Worm (Caenorhabditis elegans) whole organism, young adult: Measurements from ENCODE around the gene nhr-44.

Experiments
- B0336.3 ChIP-seq: fragments of 200-800 bp; sonication (Bioruptor generic); IDR thresholded peaks from 2 replicates; pipeline ENCODE4 v1.3.6; 2022; ENCODE audit warnings: missing genetic modification characterization, missing compliant biosample characterization
- D2030.7 ChIP-seq: fragments of 200-800 bp; sonication (Bioruptor generic); IDR thresholded peaks from 2 replicates; pipeline ENCODE4 v1.3.6; 2022; ENCODE audit warnings: missing genetic modification reagents, missing genetic modification characterization, missing compliant biosample characterization
- F10E7.11 ChIP-seq: sonication (generic microtip); optimal IDR thresholded peaks from 2 replicates; lab custom pipeline; 2017; ENCODE audit warnings: mild to moderate bottlenecking, missing genetic modification characterization, moderate library complexity, missing compliant biosample characterization
- F23B12.7 ChIP-seq: sonication (generic microtip); optimal IDR thresholded peaks from 2 replicates; lab custom pipeline; 2017; ENCODE audit warnings: missing genetic modification characterization, mild to moderate bottlenecking, missing compliant biosample characterization, antibody characterized with exemption, moderate library complexity; ENCODE audit not compliant: insufficient read depth
- F33H1.4 ChIP-seq: fragments of 200-800 bp; sonication (Bioruptor generic); IDR thresholded peaks from 2 replicates; pipeline ENCODE4 v1.3.6; 2022; ENCODE audit warnings: missing genetic modification reagents, missing genetic modification characterization, missing compliant biosample characterization
- F37B4.10 ChIP-seq: fragments of 200-800 bp; sonication (Bioruptor generic); IDR thresholded peaks from 2 replicates; pipeline ENCODE4 v1.3.6; 2022; ENCODE audit warnings: missing genetic modification characterization, missing compliant biosample characterization
- F39B2.1 ChIP-seq: fragments of 200-800 bp; sonication (Bioruptor generic); IDR thresholded peaks from 2 replicates; pipeline ENCODE4 v1.3.6; 2022; ENCODE audit warnings: missing genetic modification reagents, missing genetic modification characterization, missing compliant biosample characterization
- K11D2.4 ChIP-seq: fragments of 200-800 bp; sonication (Bioruptor generic); IDR thresholded peaks from 2 replicates; pipeline ENCODE4 v1.3.6; 2022; ENCODE audit warnings: missing genetic modification reagents, missing genetic modification characterization, missing compliant biosample characterization
- T26A5.8 ChIP-seq: sonication (generic microtip); optimal IDR thresholded peaks from 2 replicates; lab custom pipeline; 2016; ENCODE audit warnings: missing genetic modification characterization, missing compliant biosample characterization
- Y53G8AR.9 ChIP-seq: fragments of 200-800 bp; sonication (Bioruptor generic); conservative IDR thresholded peaks from 2 replicates; pipeline ENCODE4 v1.3.6; 2022; ENCODE audit warnings: missing genetic modification reagents, missing genetic modification characterization, missing compliant biosample characterization
- Y95B8A.8 ChIP-seq: fragments of 200-800 bp; sonication (Bioruptor generic); IDR thresholded peaks from 2 replicates; pipeline ENCODE4 v1.3.6; 2022; ENCODE audit warnings: missing genetic modification reagents, missing genetic modification characterization, missing compliant biosample characterization
- aptf-3 ChIP-seq: fragments of 200-800 bp; sonication (Bioruptor generic); IDR thresholded peaks from 2 replicates; pipeline ENCODE4 v1.3.6; 2022; ENCODE audit warnings: missing genetic modification characterization, missing compliant biosample characterization
- egl-18 ChIP-seq: fragments of 200-800 bp; sonication (Bioruptor generic); IDR thresholded peaks from 2 replicates; pipeline ENCODE4 v1.3.6; 2022; ENCODE audit warnings: missing genetic modification reagents, missing genetic modification characterization, missing compliant biosample characterization
- egl-44 ChIP-seq: fragments of 200-800 bp; sonication (Bioruptor generic); IDR thresholded peaks from 2 replicates; pipeline ENCODE4 v1.3.6; 2022; ENCODE audit warnings: missing genetic modification reagents, missing genetic modification characterization, missing compliant biosample characterization
- egrh-3 ChIP-seq: fragments of 200-800 bp; sonication (Bioruptor generic); IDR thresholded peaks from 2 replicates; pipeline ENCODE4 v1.3.6; 2022; ENCODE audit warnings: missing genetic modification reagents, missing genetic modification characterization, missing compliant biosample characterization
- let-526 ChIP-seq: fragments of 200-800 bp; sonication (Bioruptor generic); IDR thresholded peaks from 2 replicates; pipeline ENCODE4 v1.3.6; 2022; ENCODE audit warnings: missing genetic modification reagents, missing genetic modification characterization, missing compliant biosample characterization
- lin-35 ChIP-seq, 3 experiments: fragments of 150-350 bp in 2 of 3; sonication (generic microtip) in 1 of 3; optimal IDR thresholded peaks; 2 replicates each; lab custom pipeline; 2014 to 2018; ENCODE audit warnings: missing biosample characterization in 3 of 3, missing genetic modification characterization in 3 of 3, missing genetic modification reagents in 3 of 3
- lsl-1 ChIP-seq: fragments of 200-800 bp; sonication (Bioruptor generic); optimal IDR thresholded peaks from 2 replicates; lab custom pipeline; 2018; ENCODE audit warnings: mild to moderate bottlenecking, missing genetic modification characterization, moderate library complexity, missing compliant biosample characterization
- nhr-120 ChIP-seq: fragments of 200-800 bp; sonication (Bioruptor generic); IDR thresholded peaks from 2 replicates; pipeline ENCODE4 v1.3.6; 2022; ENCODE audit warnings: missing genetic modification characterization, missing compliant biosample characterization
- nhr-179 ChIP-seq: sonication (generic microtip); optimal IDR thresholded peaks from 2 replicates; lab custom pipeline; 2016; ENCODE audit warnings: mild to moderate bottlenecking, missing genetic modification characterization, missing compliant biosample characterization
- nhr-80 ChIP-seq: sonication (generic microtip); optimal IDR thresholded peaks from 2 replicates; lab custom pipeline; 2016; ENCODE audit warnings: missing genetic modification characterization, missing compliant biosample characterization
- sea-2 ChIP-seq: fragments of 200-800 bp; sonication (Bioruptor generic); IDR thresholded peaks from 2 replicates; pipeline ENCODE4 v1.3.6; 2022; ENCODE audit warnings: missing genetic modification characterization, missing compliant biosample characterization
- somi-1 ChIP-seq: fragments of 200-800 bp; sonication (Bioruptor generic); optimal IDR thresholded peaks from 2 replicates; lab custom pipeline; 2018; ENCODE audit warnings: mild to moderate bottlenecking, missing genetic modification characterization, missing compliant biosample characterization
- tbp1 ChIP-seq: fragments of 200-800 bp; sonication (Bioruptor generic); optimal IDR thresholded peaks from 2 replicates; lab custom pipeline; 2018; ENCODE audit warnings: mild to moderate bottlenecking, missing genetic modification characterization, missing compliant biosample characterization
- unc-62 ChIP-seq: fragments of 150-350 bp; optimal IDR thresholded peaks from 2 replicates; lab custom pipeline; 2014; ENCODE audit warnings: missing biosample characterization, missing genetic modification reagents, missing genetic modification characterization
- zfh-2 ChIP-seq: fragments of 200-800 bp; sonication (Bioruptor generic); conservative IDR thresholded peaks from 2 replicates; pipeline ENCODE4 v1.3.6; 2022; ENCODE audit warnings: missing genetic modification reagents, missing genetic modification characterization, missing compliant biosample characterization
- zim-3 ChIP-seq: sonication (generic microtip); optimal IDR thresholded peaks from 2 replicates; lab custom pipeline; 2017; ENCODE audit warnings: mild to moderate bottlenecking, missing genetic modification characterization, moderate library complexity, missing compliant biosample characterization
- ztf-28 ChIP-seq: fragments of 200-800 bp; sonication (Bioruptor generic); IDR thresholded peaks from 2 replicates; pipeline ENCODE4 v1.3.6; 2022; ENCODE audit warnings: missing genetic modification reagents, missing genetic modification characterization, missing compliant biosample characterization

nhr-44 gene

DNA sequence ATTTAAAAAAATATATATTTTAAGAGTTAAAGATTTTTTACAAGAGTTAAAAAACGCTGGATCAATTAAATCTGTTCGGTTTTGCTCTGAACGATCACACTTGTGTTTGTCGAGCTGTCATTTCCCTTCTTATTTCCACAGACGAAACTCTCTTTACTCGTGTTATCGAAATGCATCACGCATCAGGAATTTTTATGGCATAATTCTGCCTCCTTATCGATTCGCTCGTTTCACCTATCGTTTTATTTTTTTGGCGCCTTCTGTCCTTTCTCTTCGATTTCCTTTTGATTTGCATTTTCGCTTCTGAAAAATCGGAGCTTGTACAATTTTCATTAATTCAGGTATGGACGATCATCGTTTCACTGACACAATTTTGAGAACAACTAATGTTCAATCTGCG is 15.5 kb downstream of the nhr-44 start:
- no peak for TF ChIP-seq nhr-179 (tag; lab: Kevin White, UChicago)
- TF ChIP-seq zim-3 (tag; lab: Kevin White, UChicago): no peak
- TF ChIP-seq Y95B8A.8 (GFP tag; lab: Robert Waterston, UW): no peak
- peak; percentile 0 for TF ChIP-seq nhr-80 (tag; lab: Kevin White, UChicago)

ce11 chrV:8947499-8947898 is 16.4 kb downstream of the nhr-44 start, which contains the start of gene gck-1:
Gene gck-1 (plus strand): TSS chrV:8947799.
- peak; percentile 40 for TF ChIP-seq lsl-1
- no peak for TF ChIP-seq ztf-28

- TF ChIP-seq unc-62 (GFP tag; lab: Kevin White, UChicago): no peak
- no peak for TF ChIP-seq egl-44 (GFP tag; lab: Robert Waterston, UW)
- TF ChIP-seq somi-1: no peak
- no peak for TF ChIP-seq lin-35 (GFP tag; optimal IDR thresholded peaks at IDR 0.05; lab: Kevin White, UChicago)
- no peak for TF ChIP-seq K11D2.4 (GFP tag; lab: Robert Waterston, UW)
- no peak for TF ChIP-seq sea-2 (GFP tag; lab: Robert Waterston, UW)
- TF ChIP-seq D2030.7: no peak
- TF ChIP-seq zim-3 (tag; lab: Kevin White, UChicago): no peak
Measured at ce11 chrV:8946142-8946541, 17.8 kb downstream of the nhr-44 start.

DNA sequence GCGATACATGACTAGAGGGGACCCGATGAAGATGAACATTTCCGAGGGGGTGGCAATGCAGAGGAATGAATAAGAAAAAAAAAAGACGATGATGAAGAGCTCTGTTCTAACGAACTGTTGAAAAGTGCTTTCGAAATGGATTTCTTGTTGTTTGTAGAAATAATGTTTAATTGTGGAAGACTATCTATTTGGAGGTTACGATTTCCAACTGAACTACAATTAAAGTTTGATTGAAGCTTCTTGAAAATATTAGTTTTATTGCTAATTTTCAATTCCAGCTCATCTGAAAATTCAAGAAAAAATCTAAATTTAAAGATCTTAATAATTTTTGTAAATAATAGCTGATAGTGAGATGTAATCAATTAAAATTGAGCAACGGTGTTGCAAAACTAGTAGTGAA is 19.4 kb downstream of the nhr-44 start:
- TF ChIP-seq let-526 (GFP tag; lab: Robert Waterston, UW) (no peak), nhr-120 (GFP tag; lab: Robert Waterston, UW) (no peak), F39B2.1 (GFP tag; lab: Robert Waterston, UW) (no peak), lin-35 (GFP tag; optimal IDR thresholded peaks at IDR 0.05; lab: Kevin White, UChicago) (no peak), F10E7.11 (tag; lab: Kevin White, UChicago) (no peak), F33H1.4 (no peak), F37B4.10 (no peak), F23B12.7 (tag; lab: Kevin White, UChicago) (no peak)

ce11 chrV:8943963-8944362 is 19.9 kb downstream of the nhr-44 start, which contains the start of gene T19A5.3:
Gene T19A5.3 (minus strand): TSS chrV:8944063.
- TF ChIP-seq B0336.3 (GFP tag; lab: Robert Waterston, UW) (no peak), tbp1 (GFP tag; lab: Kevin White, UChicago) (no peak)
- TF ChIP-seq, all 124 proteins: peak for 0

DNA sequence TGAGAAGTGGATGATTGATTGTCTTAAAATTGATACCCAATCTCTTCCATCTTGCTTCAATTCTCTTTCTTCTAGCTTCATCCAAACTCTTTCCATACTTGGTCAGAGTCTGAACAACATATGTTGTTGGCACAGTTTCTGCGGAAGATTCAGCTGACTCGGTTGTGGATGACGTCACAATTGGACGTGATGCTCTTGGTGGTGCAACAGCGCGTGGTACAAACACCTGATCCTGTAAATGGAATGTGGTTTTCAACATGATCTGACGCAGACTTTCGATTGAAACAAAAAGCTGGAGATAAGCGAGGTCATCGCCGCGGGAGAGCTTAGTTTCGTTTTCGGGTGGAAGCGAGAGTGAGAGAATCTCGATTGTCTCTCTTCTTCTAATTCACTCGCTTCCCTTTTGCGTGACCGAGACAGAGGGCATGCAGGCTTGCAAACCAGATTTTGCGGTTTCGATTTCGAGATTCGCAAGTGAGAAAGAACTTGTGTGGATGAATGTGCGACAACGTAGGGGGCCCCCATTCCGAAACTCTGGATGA is 21.4 kb downstream of the nhr-44 start:
- TF ChIP-seq aptf-3 (GFP tag; lab: Robert Waterston, UW): no peak
- 0 out of 2 replicates have a peak, but pooled peaks have one; percentile 27 for TF ChIP-seq zfh-2 (GFP tag; lab: Robert Waterston, UW)
- TF ChIP-seq Y53G8AR.9: no peak
- TF ChIP-seq egl-18 (GFP tag; lab: Robert Waterston, UW): no peak
- no peak for TF ChIP-seq T26A5.8 (tag; lab: Kevin White, UChicago)

ce11 chrV:8940419-8940818 is 23.5 kb downstream of the nhr-44 start:
- no peak for TF ChIP-seq B0336.3 (GFP tag; lab: Robert Waterston, UW)
- peak; percentile 88 for TF ChIP-seq zfh-2 (GFP tag; lab: Robert Waterston, UW)
- peak; percentile 83 for TF ChIP-seq egrh-3
